Worm (Caenorhabditis elegans): Measurements from ENCODE around the gene hsp-1.

- TF ChIP-seq ama-1 (optimal IDR thresholded peaks at IDR 0.05) (no peak), tbx-11 (GFP tag; IDR thresholded peaks at IDR 0.05) (no peak), pes-1 (GFP tag; IDR thresholded peaks at IDR 0.05) (no peak)
These were observed 14.3 kb downstream of the hsp-1 start for ce11 chrIV:17293068-17293467.

All from whole organism, early embryonic.